Worm (Caenorhabditis elegans): ENCODE data around the gene Y16B4A.2.

Y16B4A.2 gene

ce11 chrX:14805746-14806145 lies 34.1 kb upstream of the Y16B4A.2 start:
- TF ChIP-seq elt-1 (tag; optimal IDR thresholded peaks at IDR 0.05) (no peak), aly-2 (tag; optimal IDR thresholded peaks at IDR 0.05) (no peak), lin-13 (GFP tag; optimal IDR thresholded peaks at IDR 0.05) (no peak), zag-1 (tag; optimal IDR thresholded peaks at IDR 0.05) (no peak), gmeb-1 (tag; optimal IDR thresholded peaks at IDR 0.05) (no peak), peb-1 (tag; optimal IDR thresholded peaks at IDR 0.05) (no peak), ZK546.5 (tag; optimal IDR thresholded peaks at IDR 0.05) (no peak), ama-1 (optimal IDR thresholded peaks at IDR 0.05) (no peak), nhr-11 (tag; optimal IDR thresholded peaks at IDR 0.05) (no peak), blmp-1 (tag; optimal IDR thresholded peaks at IDR 0.05; ENCODE audit: insufficient read depth) (no peak), nhr-10 (tag; optimal IDR thresholded peaks at IDR 0.05) (no peak), nhr-237 (tag; optimal IDR thresholded peaks at IDR 0.05) (no peak), lin-39 (tag; optimal IDR thresholded peaks at IDR 0.05) (no peak), Y55F3AM.14 (GFP tag; optimal IDR thresholded peaks at IDR 0.05) (no peak)

- peak; percentile 33 for TF ChIP-seq unc-55 (GFP tag; optimal IDR thresholded peaks at IDR 0.05)
- TF ChIP-seq nhr-129 (tag; optimal IDR thresholded peaks at IDR 0.05): peak; percentile 29
- no peak for TF ChIP-seq snpc-4 (tag; optimal IDR thresholded peaks at IDR 0.05)
- no peak for TF ChIP-seq unc-62 (GFP tag; optimal IDR thresholded peaks at IDR 0.05)
- TF ChIP-seq sem-4 (tag; optimal IDR thresholded peaks at IDR 0.05): peak; percentile 32
- no peak for TF ChIP-seq zag-1 (tag; optimal IDR thresholded peaks at IDR 0.05)
- no peak for TF ChIP-seq nhr-237 (tag; optimal IDR thresholded peaks at IDR 0.05)
- TF ChIP-seq elt-3 (tag; optimal IDR thresholded peaks at IDR 0.05): no peak
- TF ChIP-seq nhr-10 (tag; optimal IDR thresholded peaks at IDR 0.05): no peak
- TF ChIP-seq ceh-82 (tag; optimal IDR thresholded peaks at IDR 0.05): no peak
- peak; percentile 45 for TF ChIP-seq sma-3 (GFP tag; optimal IDR thresholded peaks at IDR 0.05)
- TF ChIP-seq mab-5 (tag; optimal IDR thresholded peaks at IDR 0.05): no peak
- no peak for TF ChIP-seq nhr-23 (tag; optimal IDR thresholded peaks at IDR 0.05)
- TF ChIP-seq ceh-16 (tag; optimal IDR thresholded peaks at IDR 0.05): no peak
- TF ChIP-seq crh-2 (tag; optimal IDR thresholded peaks at IDR 0.05): peak; percentile 23
- peak; percentile 33 for TF ChIP-seq lin-13 (GFP tag; optimal IDR thresholded peaks at IDR 0.05)
- peak in 1 of 2 experiments; percentile 23 for TF ChIP-seq lsy-2 (tag; optimal IDR thresholded peaks at IDR 0.05)
- TF ChIP-seq lin-11 (tag; optimal IDR thresholded peaks at IDR 0.05): peak; percentile 23
- TF ChIP-seq nhr-21 (tag; optimal IDR thresholded peaks at IDR 0.05): no peak
- no peak for TF ChIP-seq ZK546.5 (tag; optimal IDR thresholded peaks at IDR 0.05)
- no peak for TF ChIP-seq ztf-11 (tag; optimal IDR thresholded peaks at IDR 0.05)
- no peak for TF ChIP-seq nhr-11 (tag; optimal IDR thresholded peaks at IDR 0.05)
- TF ChIP-seq nhr-6 (tag; optimal IDR thresholded peaks at IDR 0.05): no peak
- peak; percentile 65 for TF ChIP-seq sma-9 (GFP tag; optimal IDR thresholded peaks at IDR 0.05)
- TF ChIP-seq sma-9 (tag; optimal IDR thresholded peaks at IDR 0.05): no peak
- TF ChIP-seq C34F6.9 (tag; optimal IDR thresholded peaks at IDR 0.05): peak; percentile 39
- peak in 1 of 2 experiments; percentile 13 for TF ChIP-seq mdl-1 (tag; optimal IDR thresholded peaks at IDR 0.05)
- no peak for TF ChIP-seq aly-2 (tag; optimal IDR thresholded peaks at IDR 0.05)
- peak; percentile 42 for TF ChIP-seq fos-1 (tag; optimal IDR thresholded peaks at IDR 0.05)
- peak; percentile 49 for TF ChIP-seq F13H6.1 (tag; optimal IDR thresholded peaks at IDR 0.05)
Measured at ce11 chrX:14804706-14805105, 33.1 kb upstream of the Y16B4A.2 start.

- TF ChIP-seq nhr-129 (tag; optimal IDR thresholded peaks at IDR 0.05): no peak
Measured at ce11 chrX:14797405-14797804, 25.8 kb upstream of the Y16B4A.2 start.

- no peak for TF ChIP-seq ztf-11 (tag; optimal IDR thresholded peaks at IDR 0.05)
Measured at ce11 chrX:14794170-14794569, 22.5 kb upstream of the Y16B4A.2 start.

ce11 chrX:14793198-14793747 lies 21.6 kb upstream of the Y16B4A.2 start, which contains the start of gene sprr-2:
Gene sprr-2, plus strand, starts transcription at chrX:14793445.
- TF ChIP-seq fos-1 (tag; optimal IDR thresholded peaks at IDR 0.05) (peak; percentile 61), lin-13 (GFP tag; optimal IDR thresholded peaks at IDR 0.05) (no peak), R02D3.7 (tag; optimal IDR thresholded peaks at IDR 0.05) (no peak), sma-9 (GFP tag; optimal IDR thresholded peaks at IDR 0.05) (peak; percentile 32), sma-9 (tag; optimal IDR thresholded peaks at IDR 0.05) (no peak), crh-2 (tag; optimal IDR thresholded peaks at IDR 0.05) (peak; percentile 6), F13H6.1 (tag; optimal IDR thresholded peaks at IDR 0.05) (peak; percentile 4), blmp-1 (tag; optimal IDR thresholded peaks at IDR 0.05; ENCODE audit: insufficient read depth) (no peak), lsy-2 (tag; optimal IDR thresholded peaks at IDR 0.05) (peak in 1 of 2 experiments; percentile 28), ama-1 (optimal IDR thresholded peaks at IDR 0.05) (no peak)
